Worm (Caenorhabditis elegans): ENCODE results near the gene rocf-1.

DNA sequence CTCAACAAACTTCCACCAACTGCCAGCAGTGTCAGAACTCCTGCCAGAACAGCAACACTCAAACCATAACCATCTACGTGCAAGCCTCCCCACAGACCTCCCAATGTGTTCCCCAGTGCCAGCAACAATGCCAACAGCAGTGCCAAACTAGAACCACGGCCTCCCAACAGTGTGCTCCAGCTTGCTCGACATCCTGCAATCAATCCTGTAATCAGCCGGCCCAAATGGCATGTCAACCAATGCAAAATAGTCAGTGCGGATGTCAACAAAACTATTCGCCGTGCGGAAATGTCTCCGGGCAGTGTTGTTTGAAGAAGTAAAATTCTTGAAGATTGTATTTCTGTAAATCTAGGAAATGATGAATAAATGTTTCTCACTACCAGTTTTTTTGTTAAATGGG lies 2.4 kb upstream of the rocf-1 start:
- TF ChIP-seq ama-1 (optimal IDR thresholded peaks at IDR 0.05), result no peak
- TF ChIP-seq dpl-1 (GFP tag; optimal IDR thresholded peaks at IDR 0.05), result no peak
- no peak for TF ChIP-seq skn-1 (tag; optimal IDR thresholded peaks at IDR 0.05)
- TF ChIP-seq hmg-1.1 (GFP tag; IDR thresholded peaks at IDR 0.05), result no peak
